Fruit fly (Drosophila melanogaster) whole organism, prepupa: ENCODE measurements around the gene CG7148.

Experiments
- Blimp-1 ChIP-seq: fragments of 200-800 bp; sonication (Bioruptor generic); optimal IDR thresholded peaks from 3 replicates; lab custom pipeline; 2017; ENCODE audit warnings: missing biosample characterization, missing genetic modification characterization, mild to moderate bottlenecking, moderate library complexity, missing genetic modification reagents
- CG10631 ChIP-seq: fragments of 200-800 bp; sonication (Bioruptor generic); optimal IDR thresholded peaks from 2 replicates; lab custom pipeline; 2016; ENCODE audit warnings: missing biosample characterization, missing genetic modification characterization
- CG10669 ChIP-seq: fragments of 200-800 bp; sonication (Bioruptor generic); optimal IDR thresholded peaks from 3 replicates; lab custom pipeline; 2018; ENCODE audit warnings: missing biosample characterization, mild to moderate bottlenecking, missing genetic modification characterization, moderate library complexity
- CG11294 ChIP-seq: fragments of 200-800 bp; sonication (Bioruptor generic); IDR thresholded peaks from 2 replicates; pipeline ENCODE4 v1.3.6; 2022; ENCODE audit warnings: missing biosample characterization, missing genetic modification characterization
- CG11762 ChIP-seq: fragments of 200-800 bp; sonication (Bioruptor generic); optimal IDR thresholded peaks from 3 replicates; lab custom pipeline; 2016; ENCODE audit warnings: missing biosample characterization, missing genetic modification characterization; ENCODE audit not compliant: insufficient read depth
- CG11902 ChIP-seq: fragments of 200-800 bp; sonication (Bioruptor generic); optimal IDR thresholded peaks from 3 replicates; lab custom pipeline; 2016; ENCODE audit warnings: missing biosample characterization, missing genetic modification characterization
- CG15336 ChIP-seq: fragments of 200-800 bp; sonication (Bioruptor generic); IDR thresholded peaks from 2 replicates; pipeline ENCODE4 v1.3.6; 2022; ENCODE audit warnings: missing biosample characterization, missing genetic modification characterization
- CG16779 ChIP-seq: fragments of 200-800 bp; sonication (Bioruptor generic); optimal IDR thresholded peaks from 3 replicates; lab custom pipeline; 2017; ENCODE audit warnings: missing biosample characterization, mild to moderate bottlenecking, missing genetic modification characterization
- CG3032 ChIP-seq: fragments of 200-800 bp; optimal IDR thresholded peaks from 2 replicates; lab custom pipeline; 2019; ENCODE audit warnings: missing biosample characterization, mild to moderate bottlenecking, missing genetic modification characterization, moderate library complexity
- CG31627 ChIP-seq: fragments of 200-800 bp; sonication (Bioruptor generic); optimal IDR thresholded peaks from 3 replicates; lab custom pipeline; 2016; ENCODE audit warnings: missing biosample characterization, missing genetic modification characterization
- CG34406 ChIP-seq: fragments of 200-800 bp; sonication (Bioruptor generic); optimal IDR thresholded peaks from 3 replicates; lab custom pipeline; 2016; ENCODE audit warnings: missing biosample characterization, missing genetic modification characterization
- CG4318 ChIP-seq: fragments of 200-800 bp; sonication (Bioruptor generic); optimal IDR thresholded peaks from 3 replicates; lab custom pipeline; 2017; ENCODE audit warnings: missing biosample characterization, mild to moderate bottlenecking, missing genetic modification characterization
- CG6163 ChIP-seq: fragments of 200-800 bp; sonication (Bioruptor generic); IDR thresholded peaks from 3 replicates; pipeline ENCODE4 v1.3.6; 2022; ENCODE audit warnings: missing biosample characterization, missing genetic modification characterization
- CG6276 ChIP-seq: fragments of 200-800 bp; sonication (Bioruptor generic); optimal IDR thresholded peaks from 2 replicates; lab custom pipeline; 2017; ENCODE audit warnings: missing biosample characterization, mild to moderate bottlenecking, missing genetic modification characterization
- CG6792 ChIP-seq: fragments of 200-800 bp; sonication (Bioruptor generic); optimal IDR thresholded peaks from 3 replicates; lab custom pipeline; 2016; ENCODE audit warnings: missing biosample characterization, missing genetic modification characterization
- CG6808 ChIP-seq: fragments of 200-800 bp; sonication (Bioruptor generic); optimal IDR thresholded peaks from 3 replicates; lab custom pipeline; 2017; ENCODE audit warnings: missing biosample characterization, missing genetic modification characterization, mild to moderate bottlenecking, moderate library complexity, missing genetic modification reagents
- CG6854 ChIP-seq: fragments of 200-800 bp; sonication (Bioruptor generic); optimal IDR thresholded peaks from 2 replicates; lab custom pipeline; 2017; ENCODE audit warnings: missing biosample characterization, mild to moderate bottlenecking, missing genetic modification characterization
- CG7368 ChIP-seq: fragments of 200-800 bp; sonication (Bioruptor generic); optimal IDR thresholded peaks from 3 replicates; lab custom pipeline; 2016; ENCODE audit warnings: missing biosample characterization, missing genetic modification characterization
- CG8119 ChIP-seq: fragments of 200-800 bp; sonication (Bioruptor generic); IDR thresholded peaks from 3 replicates; pipeline ENCODE4 v1.3.6; 2022; ENCODE audit warnings: missing biosample characterization, missing genetic modification characterization
- CG8319 ChIP-seq: fragments of 200-800 bp; sonication (Bioruptor generic); optimal IDR thresholded peaks from 3 replicates; lab custom pipeline; 2016; ENCODE audit warnings: missing biosample characterization, missing genetic modification characterization
- CG8632 ChIP-seq: fragments of 200-800 bp; sonication (Bioruptor generic); optimal IDR thresholded peaks from 3 replicates; lab custom pipeline; 2016; ENCODE audit warnings: missing biosample characterization, missing genetic modification characterization
- Eip75B ChIP-seq: fragments of 200-800 bp; sonication (Bioruptor generic); optimal IDR thresholded peaks from 3 replicates; lab custom pipeline; 2016; ENCODE audit warnings: missing biosample characterization, missing genetic modification characterization
- Eip78C ChIP-seq: fragments of 200-800 bp; sonication (Bioruptor generic); peaks from one replicate; lab custom pipeline; 2016; ENCODE audit warnings: missing biosample characterization, missing genetic modification characterization
- Ets21C ChIP-seq: fragments of 200-800 bp; sonication (Bioruptor generic); optimal IDR thresholded peaks from 3 replicates; lab custom pipeline; 2016; ENCODE audit warnings: missing biosample characterization, missing genetic modification characterization
- Ets96B ChIP-seq: fragments of 200-800 bp; optimal IDR thresholded peaks from 2 replicates; lab custom pipeline; 2019; ENCODE audit warnings: missing biosample characterization, mild to moderate bottlenecking, missing genetic modification characterization, moderate library complexity
- Hr38 ChIP-seq: sonication (Bioruptor generic); optimal IDR thresholded peaks from 2 replicates; lab custom pipeline; 2016; ENCODE audit warnings: missing biosample characterization, missing genetic modification characterization
- Hr39 ChIP-seq: fragments of 200-800 bp; sonication (Bioruptor generic); optimal IDR thresholded peaks from 2 replicates; lab custom pipeline; 2016; ENCODE audit warnings: missing biosample characterization, missing genetic modification characterization
- Hr4 ChIP-seq: fragments of 200-800 bp; sonication (Bioruptor generic); optimal IDR thresholded peaks from 3 replicates; lab custom pipeline; 2016; ENCODE audit warnings: missing biosample characterization, missing genetic modification characterization
- Lpt ChIP-seq: fragments of 200-800 bp; sonication (Bioruptor generic); optimal IDR thresholded peaks from 3 replicates; lab custom pipeline; 2016; ENCODE audit warnings: missing biosample characterization, missing genetic modification characterization
- Met ChIP-seq: fragments of 200-800 bp; sonication (Bioruptor generic); optimal IDR thresholded peaks from 3 replicates; lab custom pipeline; 2016; ENCODE audit warnings: missing biosample characterization, missing genetic modification characterization
- Smox ChIP-seq: fragments of 200-800 bp; sonication (Bioruptor generic); optimal IDR thresholded peaks from 3 replicates; lab custom pipeline; 2016; ENCODE audit warnings: missing biosample characterization, missing genetic modification characterization
- Sox102F ChIP-seq: fragments of 200-800 bp; sonication (Bioruptor generic); optimal IDR thresholded peaks from 2 replicates; lab custom pipeline; 2016; ENCODE audit warnings: missing biosample characterization, mild to moderate bottlenecking, missing genetic modification characterization
- Sox14 ChIP-seq: fragments of 200-800 bp; sonication (Bioruptor generic); optimal IDR thresholded peaks from 3 replicates; lab custom pipeline; 2016; ENCODE audit warnings: missing biosample characterization, missing genetic modification characterization
- Sox15 ChIP-seq: fragments of 200-800 bp; sonication (Bioruptor generic); optimal IDR thresholded peaks from 3 replicates; lab custom pipeline; 2016; ENCODE audit warnings: missing biosample characterization, missing genetic modification characterization
- acj6 ChIP-seq: fragments of 200-800 bp; sonication (Bioruptor generic); optimal IDR thresholded peaks from 3 replicates; lab custom pipeline; 2016; ENCODE audit warnings: missing biosample characterization, missing genetic modification characterization
- cyc ChIP-seq: fragments of 200-800 bp; sonication (Bioruptor generic); optimal IDR thresholded peaks from 3 replicates; lab custom pipeline; 2016; ENCODE audit warnings: missing biosample characterization, missing genetic modification characterization
- dac ChIP-seq: fragments of 200-800 bp; sonication (Bioruptor generic); optimal IDR thresholded peaks from 2 replicates; lab custom pipeline; 2017; ENCODE audit warnings: missing biosample characterization, mild to moderate bottlenecking, missing genetic modification characterization
- dsx ChIP-seq: fragments of 200-800 bp; optimal IDR thresholded peaks from 3 replicates; lab custom pipeline; 2019; ENCODE audit warnings: missing biosample characterization, mild to moderate bottlenecking, missing genetic modification characterization, moderate library complexity; ENCODE audit not compliant: poor library complexity, severe bottlenecking
- eg ChIP-seq: fragments of 200-800 bp; sonication (Bioruptor generic); IDR thresholded peaks from 3 replicates; pipeline ENCODE4 v1.3.6; 2022; ENCODE audit warnings: missing biosample characterization, missing genetic modification characterization
- esn ChIP-seq: fragments of 200-800 bp; sonication (Bioruptor generic); optimal IDR thresholded peaks from 2 replicates; lab custom pipeline; 2016; ENCODE audit warnings: missing biosample characterization, mild to moderate bottlenecking, missing genetic modification characterization, moderate library complexity
- fd59A ChIP-seq: fragments of 200-800 bp; sonication (Bioruptor generic); optimal IDR thresholded peaks from 2 replicates; lab custom pipeline; 2017; ENCODE audit warnings: missing biosample characterization, mild to moderate bottlenecking, missing genetic modification characterization, missing genetic modification reagents
- lz ChIP-seq: fragments of 200-800 bp; sonication (Bioruptor generic); optimal IDR thresholded peaks from 3 replicates; lab custom pipeline; 2016; ENCODE audit warnings: missing biosample characterization, missing genetic modification characterization
- net ChIP-seq: fragments of 200-800 bp; sonication (Bioruptor generic); optimal IDR thresholded peaks from 3 replicates; lab custom pipeline; 2016; ENCODE audit warnings: missing biosample characterization, missing genetic modification characterization
- pdm3 ChIP-seq: fragments of 200-800 bp; sonication (Bioruptor generic); optimal IDR thresholded peaks from 3 replicates; lab custom pipeline; 2016; ENCODE audit warnings: missing biosample characterization, missing genetic modification characterization
- salr ChIP-seq, 2 experiments: fragments of 200-800 bp; sonication (Bioruptor generic); optimal IDR thresholded peaks; 3 replicates each; lab custom pipeline; 2016 to 2018; ENCODE audit warnings: missing biosample characterization in 2 of 2, missing genetic modification characterization in 2 of 2, mild to moderate bottlenecking in 1 of 2
- spab ChIP-seq: fragments of 200-800 bp; sonication (Bioruptor generic); optimal IDR thresholded peaks from 2 replicates; lab custom pipeline; 2017; ENCODE audit warnings: missing biosample characterization, mild to moderate bottlenecking, missing genetic modification characterization, missing genetic modification reagents
- ss ChIP-seq, 2 experiments: fragments of 200-800 bp; sonication (Bioruptor generic); optimal IDR thresholded peaks; 2 replicates in 1 of 2; 3 replicates in 1 of 2; lab custom pipeline; 2017 to 2018; ENCODE audit warnings: mild to moderate bottlenecking in 2 of 2, missing biosample characterization in 2 of 2, missing genetic modification characterization in 2 of 2, moderate library complexity in 1 of 2
- svp ChIP-seq: fragments of 200-800 bp; sonication (Bioruptor generic); peaks from one replicate; lab custom pipeline; 2016; ENCODE audit warnings: missing biosample characterization, missing genetic modification characterization
- topi ChIP-seq: fragments of 200-800 bp; sonication (Bioruptor generic); optimal IDR thresholded peaks from 3 replicates; lab custom pipeline; 2016; ENCODE audit warnings: missing biosample characterization, missing genetic modification characterization
- vri ChIP-seq: fragments of 200-800 bp; sonication (Bioruptor generic); optimal IDR thresholded peaks from 3 replicates; lab custom pipeline; 2016; ENCODE audit warnings: missing biosample characterization, mild to moderate bottlenecking, missing genetic modification characterization

Gene CG7148

dm6 chr3L:21832203-21833160 is at the start of gene CG7148, which contains the start of gene Nopp140:
Gene CG7148 (minus strand): TSS chr3L:21832253.
Gene Nopp140 (plus strand): TSS chr3L:21832774.
- TF ChIP-seq CG6163 (GFP tag; lab: Robert Waterston, UW), result peak; percentile 73
- TF ChIP-seq salr (GFP tag; optimal IDR thresholded peaks at IDR 0.05; lab: Kevin White, UChicago), result peak in 1 of 2 experiments; percentile 18
- peak; percentile 38; the same call in 1 of the 2 replicates for TF ChIP-seq CG15336 (GFP tag; lab: Robert Waterston, UW)
- no peak for TF ChIP-seq CG4318 (GFP tag; lab: Kevin White, UChicago)
- TF ChIP-seq net (GFP tag; lab: Kevin White, UChicago), result peak; percentile 62
- no peak for TF ChIP-seq CG10669 (GFP tag; lab: Kevin White, UChicago)
- no peak for TF ChIP-seq fd59A (GFP tag; lab: Kevin White, UChicago)
- peak; percentile 41 for TF ChIP-seq dac (GFP tag; lab: Kevin White, UChicago)
- TF ChIP-seq CG3032 (tag; lab: Kevin White, UChicago), result peak; percentile 63
- TF ChIP-seq CG6276, result no peak
- TF ChIP-seq CG7368 (GFP tag; lab: Kevin White, UChicago), result peak; percentile 58
- TF ChIP-seq CG31627 (GFP tag; lab: Kevin White, UChicago), result peak; percentile 70
- no peak for TF ChIP-seq CG11294 (GFP tag; lab: Robert Waterston, UW)
- no peak for TF ChIP-seq Met (GFP tag; lab: Kevin White, UChicago)
- peak; percentile 51 for TF ChIP-seq lz (GFP tag; lab: Kevin White, UChicago)
- TF ChIP-seq CG34406, result peak; percentile 52
- peak; percentile 31 for TF ChIP-seq Lpt
- peak; percentile 8 for TF ChIP-seq CG8319
- TF ChIP-seq Sox102F (GFP tag; lab: Kevin White, UChicago), result no peak
- peak; percentile 23 for TF ChIP-seq Ets96B
- peak; percentile 85 for TF ChIP-seq eg (GFP tag; lab: Robert Waterston, UW)
- no peak for TF ChIP-seq CG16779 (tag; lab: Kevin White, UChicago)
- TF ChIP-seq Eip78C, result peak; percentile 65
- peak; percentile 41 for TF ChIP-seq svp (GFP tag; lab: Kevin White, UChicago)
- TF ChIP-seq CG6792 (GFP tag; lab: Kevin White, UChicago), result peak; percentile 48
- peak; percentile 65 for TF ChIP-seq CG10631
- TF ChIP-seq Sox14, result peak; percentile 37
- TF ChIP-seq CG6808 (GFP tag; lab: Kevin White, UChicago), result no peak
- no peak for TF ChIP-seq ss (GFP tag; optimal IDR thresholded peaks at IDR 0.05; lab: Kevin White, UChicago)
- TF ChIP-seq acj6 (GFP tag; lab: Kevin White, UChicago), result peak; percentile 60
- TF ChIP-seq CG8119 (GFP tag; lab: Robert Waterston, UW), result 0 out of 3 replicates have a peak, but pooled peaks have one; percentile 45
- TF ChIP-seq pdm3 (GFP tag; lab: Kevin White, UChicago), result no peak
- TF ChIP-seq CG11762 (GFP tag; lab: Kevin White, UChicago), result peak; percentile 6
- peak; percentile 43 for TF ChIP-seq dsx (GFP tag; lab: Kevin White, UChicago)
- TF ChIP-seq cyc (GFP tag; lab: Kevin White, UChicago), result peak; percentile 60
- TF ChIP-seq vri (GFP tag; lab: Kevin White, UChicago), result no peak
- TF ChIP-seq Hr4, result peak; percentile 52
- peak; percentile 36 for TF ChIP-seq Sox15 (GFP tag; lab: Kevin White, UChicago)
- no peak for TF ChIP-seq CG6854 (GFP tag; lab: Kevin White, UChicago)
- peak; percentile 63 for TF ChIP-seq Hr39 (GFP tag; lab: Kevin White, UChicago)
- peak; percentile 59 for TF ChIP-seq esn (GFP tag; lab: Kevin White, UChicago)
- TF ChIP-seq CG8632 (GFP tag; lab: Kevin White, UChicago), result peak; percentile 64
- no peak for TF ChIP-seq Blimp-1
- no peak for TF ChIP-seq spab (GFP tag; lab: Kevin White, UChicago)
- TF ChIP-seq topi (GFP tag; lab: Kevin White, UChicago), result peak; percentile 53
- TF ChIP-seq Smox (GFP tag; lab: Kevin White, UChicago), result no peak
- TF ChIP-seq Ets21C (GFP tag; lab: Kevin White, UChicago), result no peak
- TF ChIP-seq Eip75B (GFP tag; lab: Kevin White, UChicago), result no peak
- peak; percentile 42 for TF ChIP-seq CG11902 (GFP tag; lab: Kevin White, UChicago)
- no peak for TF ChIP-seq Hr38 (GFP tag; lab: Kevin White, UChicago)
